Fruit fly (Drosophila melanogaster) whole organism, prepupa: ENCODE data around the gene Exo70.

Experiments used
- CG11902 ChIP-seq: fragments of 200-800 bp; sonication (Bioruptor generic); optimal IDR thresholded peaks from 3 replicates; lab custom pipeline; 2016; ENCODE audit warnings: missing biosample characterization, missing genetic modification characterization
- CG32006 ChIP-seq: fragments of 200-800 bp; sonication (Bioruptor generic); optimal IDR thresholded peaks from 3 replicates; lab custom pipeline; 2017; ENCODE audit warnings: missing biosample characterization, mild to moderate bottlenecking, missing genetic modification characterization
- CG34406 ChIP-seq: fragments of 200-800 bp; sonication (Bioruptor generic); optimal IDR thresholded peaks from 3 replicates; lab custom pipeline; 2016; ENCODE audit warnings: missing biosample characterization, missing genetic modification characterization
- CG3919 ChIP-seq: fragments of 200-800 bp; sonication (Bioruptor generic); optimal IDR thresholded peaks from 3 replicates; lab custom pipeline; 2016; ENCODE audit warnings: missing biosample characterization, missing genetic modification characterization
- CG6808 ChIP-seq: fragments of 200-800 bp; sonication (Bioruptor generic); optimal IDR thresholded peaks from 3 replicates; lab custom pipeline; 2017; ENCODE audit warnings: missing biosample characterization, missing genetic modification characterization, mild to moderate bottlenecking, moderate library complexity, missing genetic modification reagents
- CG7368 ChIP-seq: fragments of 200-800 bp; sonication (Bioruptor generic); optimal IDR thresholded peaks from 3 replicates; lab custom pipeline; 2016; ENCODE audit warnings: missing biosample characterization, missing genetic modification characterization
- Eip78C ChIP-seq: fragments of 200-800 bp; sonication (Bioruptor generic); peaks from one replicate; lab custom pipeline; 2016; ENCODE audit warnings: missing biosample characterization, missing genetic modification characterization
- Sox102F ChIP-seq: fragments of 200-800 bp; sonication (Bioruptor generic); optimal IDR thresholded peaks from 2 replicates; lab custom pipeline; 2016; ENCODE audit warnings: missing biosample characterization, mild to moderate bottlenecking, missing genetic modification characterization
- Sox14 ChIP-seq: fragments of 200-800 bp; sonication (Bioruptor generic); optimal IDR thresholded peaks from 3 replicates; lab custom pipeline; 2016; ENCODE audit warnings: missing biosample characterization, missing genetic modification characterization
- achi ChIP-seq: fragments of 200-800 bp; sonication (Bioruptor generic); optimal IDR thresholded peaks from 3 replicates; lab custom pipeline; 2016; ENCODE audit warnings: missing biosample characterization, missing genetic modification characterization
- esn ChIP-seq: fragments of 200-800 bp; sonication (Bioruptor generic); optimal IDR thresholded peaks from 2 replicates; lab custom pipeline; 2016; ENCODE audit warnings: missing biosample characterization, mild to moderate bottlenecking, missing genetic modification characterization, moderate library complexity
- fkh ChIP-seq: fragments of 200-800 bp; sonication (Bioruptor generic); optimal IDR thresholded peaks from 3 replicates; lab custom pipeline; 2017; ENCODE audit warnings: missing biosample characterization, mild to moderate bottlenecking, missing genetic modification characterization, moderate library complexity
- net ChIP-seq: fragments of 200-800 bp; sonication (Bioruptor generic); optimal IDR thresholded peaks from 3 replicates; lab custom pipeline; 2016; ENCODE audit warnings: missing biosample characterization, missing genetic modification characterization
- svp ChIP-seq: fragments of 200-800 bp; sonication (Bioruptor generic); peaks from one replicate; lab custom pipeline; 2016; ENCODE audit warnings: missing biosample characterization, missing genetic modification characterization

DNA sequence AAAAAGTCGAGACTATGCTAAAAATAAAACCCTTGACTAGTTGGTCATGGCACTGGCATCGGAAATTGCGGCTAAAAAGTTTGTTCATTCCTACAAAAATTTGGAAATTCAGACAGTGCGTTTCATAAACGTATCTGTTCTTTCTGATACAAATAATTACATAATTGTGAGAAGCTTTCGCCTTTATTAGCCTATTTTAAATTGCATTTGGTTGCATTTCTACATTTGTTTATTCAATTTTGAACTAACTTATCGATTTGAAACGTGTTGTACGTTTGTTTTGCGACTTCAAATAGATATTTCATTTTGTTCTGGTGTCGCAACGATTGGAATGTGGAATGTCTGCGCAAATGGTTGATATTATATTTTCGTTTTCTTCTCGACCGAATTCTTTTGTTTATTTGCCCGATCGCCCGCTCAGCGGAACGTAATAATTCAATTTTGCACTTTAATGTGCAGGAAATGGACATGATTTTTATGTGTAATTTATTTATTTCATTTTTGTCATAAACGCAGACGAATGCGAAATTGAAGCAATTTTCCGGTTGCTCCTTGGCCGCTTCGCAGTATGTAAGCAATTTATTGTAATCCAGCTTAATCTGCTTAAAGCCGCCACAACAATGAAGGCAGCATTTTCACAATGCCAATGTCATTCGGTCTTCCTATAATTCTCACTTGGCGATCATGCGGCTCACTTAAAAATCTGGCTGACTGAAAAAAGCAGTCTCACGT is 34.6 kb downstream of the Exo70 start:
- TF ChIP-seq svp (GFP tag; lab: Kevin White, UChicago) (no peak), CG6808 (GFP tag; lab: Kevin White, UChicago) (no peak), CG11902 (no peak), fkh (GFP tag; lab: Kevin White, UChicago) (peak; percentile 23), CG7368 (no peak), CG34406 (GFP tag; lab: Kevin White, UChicago) (no peak), Sox102F (GFP tag; lab: Kevin White, UChicago) (no peak), CG3919 (GFP tag; lab: Kevin White, UChicago) (no peak), Eip78C (no peak), esn (GFP tag; lab: Kevin White, UChicago) (no peak), net (GFP tag; lab: Kevin White, UChicago) (no peak), achi (GFP tag; lab: Kevin White, UChicago) (no peak), CG32006 (GFP tag; lab: Kevin White, UChicago) (no peak), Sox14 (GFP tag; lab: Kevin White, UChicago) (no peak)
